Fruit fly (Drosophila melanogaster) whole organism, embryonic: ENCODE measurements around the gene CG42268.

Experiments used
- Aef1 ChIP-seq: fragments of 200-800 bp; sonication (Bioruptor generic); IDR thresholded peaks from 3 replicates; pipeline ENCODE4 v1.3.6; 2022; ENCODE audit warnings: missing biosample characterization, missing genetic modification characterization
- Asciz ChIP-seq: fragments of 200-800 bp; sonication (Bioruptor generic); optimal IDR thresholded peaks from 2 replicates; lab custom pipeline; 2017; ENCODE audit warnings: missing biosample characterization, mild to moderate bottlenecking, missing genetic modification characterization, missing genetic modification reagents
- Awh ChIP-seq: fragments of 200-800 bp; sonication (Bioruptor generic); IDR thresholded peaks from 2 replicates; pipeline ENCODE4, ENCODE4 v1.3.6; 2022; ENCODE audit warnings: missing biosample characterization, missing genetic modification characterization
- CG10366 ChIP-seq: fragments of 200-800 bp; sonication (Bioruptor generic); IDR thresholded peaks from 2 replicates; pipeline ENCODE4 v1.3.6; 2022; ENCODE audit warnings: missing biosample characterization, missing genetic modification characterization
- CG10565 ChIP-seq: fragments of 200-800 bp; sonication (Bioruptor generic); optimal IDR thresholded peaks from 3 replicates; lab custom pipeline; 2016; ENCODE audit warnings: missing biosample characterization, mild to moderate bottlenecking, missing genetic modification characterization
- CG11085 ChIP-seq: fragments of 200-800 bp; sonication (Bioruptor generic); IDR thresholded peaks from 2 replicates; pipeline ENCODE4 v1.3.6; 2022; ENCODE audit warnings: missing biosample characterization, missing genetic modification characterization
- CG11398 ChIP-seq: fragments of 200-800 bp; sonication (Bioruptor generic); optimal IDR thresholded peaks from 2 replicates; lab custom pipeline; 2016; ENCODE audit warnings: missing biosample characterization, missing genetic modification characterization
- CG11560 ChIP-seq: fragments of 200-800 bp; sonication (Bioruptor generic); IDR thresholded peaks from 3 replicates; pipeline ENCODE4 v1.3.6; 2022; ENCODE audit warnings: missing biosample characterization, missing genetic modification characterization
- CG11723 ChIP-seq: fragments of 200-800 bp; sonication (Bioruptor generic); optimal IDR thresholded peaks from 2 replicates; lab custom pipeline; 2017; ENCODE audit warnings: missing biosample characterization, mild to moderate bottlenecking, missing genetic modification characterization
- CG12659 ChIP-seq: fragments of 200-800 bp; sonication (Bioruptor generic); optimal IDR thresholded peaks from 3 replicates; lab custom pipeline; 2017; ENCODE audit warnings: mild to moderate bottlenecking, missing biosample characterization, missing genetic modification reagents, missing genetic modification characterization
- CG13123 ChIP-seq: fragments of 200-800 bp; sonication (Bioruptor generic); optimal IDR thresholded peaks from 2 replicates; lab custom pipeline; 2016; ENCODE audit warnings: missing biosample characterization, missing genetic modification characterization
- CG13894 ChIP-seq: fragments of 200-800 bp; sonication (Bioruptor generic); optimal IDR thresholded peaks from 3 replicates; lab custom pipeline; 2018; ENCODE audit warnings: missing biosample characterization, mild to moderate bottlenecking, missing genetic modification characterization, moderate library complexity
- CG15073 ChIP-seq: fragments of 200-800 bp; sonication (Bioruptor generic); optimal IDR thresholded peaks from 2 replicates; lab custom pipeline; 2016; ENCODE audit warnings: missing biosample characterization, missing genetic modification characterization
- CG1603 ChIP-seq: fragments of 200-800 bp; sonication (Bioruptor generic); optimal IDR thresholded peaks from 2 replicates; lab custom pipeline; 2019; ENCODE audit warnings: missing biosample characterization, mild to moderate bottlenecking, missing genetic modification characterization, moderate library complexity
- CG17612 ChIP-seq: fragments of 200-800 bp; sonication (Bioruptor generic); IDR thresholded peaks from 2 replicates; pipeline ENCODE4 v1.3.6; 2022; ENCODE audit warnings: missing biosample characterization, missing genetic modification characterization
- CG18476 ChIP-seq: fragments of 200-800 bp; sonication (Bioruptor generic); optimal IDR thresholded peaks from 2 replicates; lab custom pipeline; 2016; ENCODE audit warnings: missing biosample characterization, mild to moderate bottlenecking, missing genetic modification characterization
- CG30431 ChIP-seq: fragments of 200-800 bp; sonication (Bioruptor generic); optimal IDR thresholded peaks from 2 replicates; lab custom pipeline; 2017; ENCODE audit warnings: missing biosample characterization, missing genetic modification characterization
- CG3163 ChIP-seq: fragments of 200-800 bp; sonication (Bioruptor generic); optimal IDR thresholded peaks from 3 replicates; lab custom pipeline; 2016; ENCODE audit warnings: missing biosample characterization, missing genetic modification characterization
- CG4707 ChIP-seq: fragments of 200-800 bp; sonication (Bioruptor generic); optimal IDR thresholded peaks from 2 replicates; lab custom pipeline; 2018; ENCODE audit warnings: missing biosample characterization, mild to moderate bottlenecking, missing genetic modification characterization, moderate library complexity
- CG4820 ChIP-seq: fragments of 200-800 bp; sonication (Bioruptor generic); optimal IDR thresholded peaks from 3 replicates; lab custom pipeline; 2016; ENCODE audit warnings: missing biosample characterization, missing genetic modification characterization
- CG5245 ChIP-seq: fragments of 200-800 bp; sonication (Bioruptor generic); optimal IDR thresholded peaks from 3 replicates; lab custom pipeline; 2016; ENCODE audit warnings: missing biosample characterization, missing genetic modification characterization
- CG6272 ChIP-seq: fragments of 200-800 bp; sonication (Bioruptor generic); IDR thresholded peaks from 2 replicates; pipeline ENCODE4 v1.3.6; 2022; ENCODE audit warnings: missing biosample characterization, missing genetic modification characterization
- CG7928 ChIP-seq: fragments of 200-800 bp; sonication (Bioruptor generic); optimal IDR thresholded peaks from 2 replicates; lab custom pipeline; 2017; ENCODE audit warnings: missing biosample characterization, mild to moderate bottlenecking, missing genetic modification characterization
- CG7987 ChIP-seq: fragments of 200-800 bp; sonication (Bioruptor generic); optimal IDR thresholded peaks from 2 replicates; lab custom pipeline; 2018; ENCODE audit warnings: missing biosample characterization, mild to moderate bottlenecking, missing genetic modification characterization, moderate library complexity
- CG9215 ChIP-seq: fragments of 200-800 bp; sonication (Bioruptor generic); IDR thresholded peaks from 2 replicates; pipeline ENCODE4 v1.3.6; 2022; ENCODE audit warnings: missing biosample characterization, missing genetic modification characterization
- CG9727 ChIP-seq: fragments of 200-800 bp; sonication (Bioruptor generic); optimal IDR thresholded peaks from 3 replicates; lab custom pipeline; 2017; ENCODE audit warnings: missing biosample characterization, mild to moderate bottlenecking, missing genetic modification characterization
- CG9876 ChIP-seq: fragments of 200-800 bp; sonication (Bioruptor generic); optimal IDR thresholded peaks from 2 replicates; lab custom pipeline; 2016; ENCODE audit warnings: missing biosample characterization, missing genetic modification characterization
- CHES-1-like ChIP-seq: fragments of 200-800 bp; sonication (Bioruptor generic); optimal IDR thresholded peaks from 2 replicates; lab custom pipeline; 2016; ENCODE audit warnings: missing biosample characterization, missing genetic modification characterization
- Chrac-16 ChIP-seq: fragments of 200-800 bp; sonication (Bioruptor generic); optimal IDR thresholded peaks from 3 replicates; lab custom pipeline; 2016; ENCODE audit warnings: missing biosample characterization, missing genetic modification characterization
- Dp ChIP-seq: fragments of 200-800 bp; sonication (Bioruptor generic); optimal IDR thresholded peaks from 2 replicates; lab custom pipeline; 2018; ENCODE audit warnings: missing biosample characterization, mild to moderate bottlenecking, missing genetic modification characterization, moderate library complexity
- GATAe ChIP-seq: fragments of 200-800 bp; sonication (Bioruptor generic); conservative IDR thresholded peaks from 2 replicates; pipeline ENCODE4 v1.3.6; 2022; ENCODE audit warnings: missing biosample characterization, missing genetic modification characterization
- Lpt ChIP-seq: fragments of >200 bp; optimal IDR thresholded peaks from 2 replicates; lab custom pipeline; 2018; ENCODE audit warnings: missing biosample characterization, missing genetic modification characterization
- MESR4 ChIP-seq: fragments of 200-800 bp; sonication (Bioruptor generic); optimal IDR thresholded peaks from 2 replicates; lab custom pipeline; 2018; ENCODE audit warnings: missing biosample characterization, mild to moderate bottlenecking, missing genetic modification characterization, moderate library complexity
- NC2β ChIP-seq: fragments of 200-800 bp; sonication (Bioruptor generic); optimal IDR thresholded peaks from 2 replicates; lab custom pipeline; 2016; ENCODE audit warnings: missing biosample characterization, missing genetic modification characterization
- NFAT ChIP-seq: fragments of 200-800 bp; sonication (Bioruptor generic); IDR thresholded peaks from 2 replicates; pipeline ENCODE4 v1.3.6; 2022; ENCODE audit warnings: missing biosample characterization, missing genetic modification characterization
- Nf-YB ChIP-seq: fragments of 200-800 bp; sonication (Bioruptor generic); optimal IDR thresholded peaks from 3 replicates; lab custom pipeline; 2019; ENCODE audit warnings: missing biosample characterization, mild to moderate bottlenecking, missing genetic modification characterization, moderate library complexity
- Opbp ChIP-seq: fragments of 200-800 bp; sonication (Bioruptor generic); IDR thresholded peaks from 3 replicates; pipeline ENCODE4 v1.3.6; 2022; ENCODE audit warnings: missing biosample characterization, missing genetic modification characterization; ENCODE audit not compliant: partially characterized antibody
- Rx ChIP-seq: fragments of 200-800 bp; sonication (Bioruptor generic); IDR thresholded peaks from 2 replicates; pipeline ENCODE4 v1.3.6; 2022; ENCODE audit warnings: missing biosample characterization, missing genetic modification characterization
- Six4 ChIP-seq: fragments of 200-800 bp; sonication (Bioruptor generic); optimal IDR thresholded peaks from 2 replicates; lab custom pipeline; 2016; ENCODE audit warnings: missing biosample characterization, missing genetic modification characterization
- Tbp ChIP-seq: fragments of >200 bp; optimal IDR thresholded peaks from 2 replicates; lab custom pipeline; 2018; ENCODE audit warnings: missing biosample characterization, missing genetic modification characterization
- ash1 ChIP-seq: fragments of 200-800 bp; sonication (Bioruptor generic); optimal IDR thresholded peaks from 2 replicates; lab custom pipeline; 2018; ENCODE audit warnings: missing biosample characterization, mild to moderate bottlenecking, missing genetic modification characterization
- btn ChIP-seq: fragments of 200-800 bp; sonication (Bioruptor generic); optimal IDR thresholded peaks from 2 replicates; lab custom pipeline; 2016; ENCODE audit warnings: missing biosample characterization, missing genetic modification characterization
- cad ChIP-seq: fragments of >200 bp; optimal IDR thresholded peaks from 2 replicates; lab custom pipeline; 2017; ENCODE audit warnings: missing biosample characterization, missing genetic modification characterization
- chinmo ChIP-seq: fragments of 200-800 bp; sonication (Bioruptor generic); IDR thresholded peaks from 4 replicates; pipeline ENCODE4 v1.3.6; 2022; ENCODE audit warnings: missing biosample characterization, missing genetic modification characterization; ENCODE audit not compliant: partially characterized antibody
- maf-S ChIP-seq: fragments of 200-800 bp; sonication (Bioruptor generic); optimal IDR thresholded peaks from 2 replicates; lab custom pipeline; 2016; ENCODE audit warnings: missing biosample characterization, missing genetic modification characterization
- mirr ChIP-seq: fragments of 200-800 bp; sonication (Bioruptor generic); optimal IDR thresholded peaks from 3 replicates; lab custom pipeline; 2018; ENCODE audit warnings: missing biosample characterization, mild to moderate bottlenecking, missing genetic modification characterization
- odd ChIP-seq: fragments of 200-800 bp; sonication (Bioruptor generic); optimal IDR thresholded peaks from 2 replicates; lab custom pipeline; 2017; ENCODE audit warnings: missing biosample characterization, mild to moderate bottlenecking, missing genetic modification characterization
- onecut ChIP-seq: fragments of 200-800 bp; sonication (Bioruptor generic); IDR thresholded peaks from 2 replicates; pipeline ENCODE4 v1.3.6; 2022; ENCODE audit warnings: missing biosample characterization, missing genetic modification characterization
- scrt ChIP-seq: fragments of 200-800 bp; sonication (Bioruptor generic); optimal IDR thresholded peaks from 2 replicates; lab custom pipeline; 2018; ENCODE audit warnings: missing biosample characterization, mild to moderate bottlenecking, missing genetic modification characterization, moderate library complexity
- sisA ChIP-seq: fragments of 200-800 bp; sonication (Bioruptor generic); IDR thresholded peaks from 2 replicates; pipeline ENCODE4 v1.3.6; 2022; ENCODE audit warnings: missing biosample characterization, missing genetic modification characterization
- sqz ChIP-seq: fragments of 200-800 bp; sonication (Bioruptor generic); optimal IDR thresholded peaks from 3 replicates; lab custom pipeline; 2018; ENCODE audit warnings: missing biosample characterization, mild to moderate bottlenecking, missing genetic modification characterization
- sug ChIP-seq: fragments of 200-800 bp; optimal IDR thresholded peaks from 2 replicates; lab custom pipeline; 2019; ENCODE audit warnings: missing biosample characterization, mild to moderate bottlenecking, missing genetic modification characterization, moderate library complexity

CG42268 gene

DNA sequence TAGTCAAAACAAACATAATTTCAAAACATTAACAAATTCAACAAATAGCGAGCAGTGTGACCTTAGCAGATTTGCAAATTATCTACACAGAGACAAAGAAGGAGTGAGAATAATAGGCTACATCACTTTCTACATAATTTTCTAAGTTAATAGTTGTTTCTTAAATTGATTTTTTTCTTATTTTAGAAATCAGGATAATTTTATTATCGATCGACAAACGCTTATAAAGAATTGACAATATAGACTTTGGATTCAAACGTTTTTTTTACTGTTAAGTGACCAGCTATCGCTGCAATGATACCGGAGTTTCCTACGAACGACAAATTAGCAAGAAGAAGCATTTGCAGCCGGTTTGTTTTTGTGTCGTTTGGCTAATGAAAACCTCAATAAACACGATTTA lies 37.1 kb downstream of the CG42268 start, which contains the start of the genes nbs and defl (continued):
- TF ChIP-seq chinmo (GFP tag; lab: Robert Waterston, UW) (no peak), CG7987 (no peak), CG3163 (peak; percentile 6), Opbp (peak; percentile 42; the same call in 1 of the 3 replicates), CG7928 (GFP tag; lab: Kevin White, UChicago) (no peak), onecut (GFP tag; lab: Robert Waterston, UW) (no peak), sqz (GFP tag; lab: Kevin White, UChicago) (no peak), CG11085 (GFP tag; lab: Robert Waterston, UW) (peak; percentile 49; the same call in 1 of the 2 replicates), MESR4 (peak; percentile 24), CG12659 (peak; percentile 74), CG4707 (GFP tag; lab: Kevin White, UChicago) (no peak), CG6272 (GFP tag; lab: Robert Waterston, UW) (peak; percentile 83), CG9215 (GFP tag; lab: Robert Waterston, UW) (peak; percentile 81), GATAe (GFP tag; lab: Robert Waterston, UW) (peak; percentile 73), Lpt (no peak), CG18476 (GFP tag; lab: Kevin White, UChicago) (peak; percentile 60), CG30431 (GFP tag; lab: Kevin White, UChicago) (no peak), Chrac-16 (GFP tag; lab: Kevin White, UChicago) (peak; percentile 70), sisA (GFP tag; lab: Robert Waterston, UW) (peak; percentile 78), ash1 (GFP tag; lab: Kevin White, UChicago) (no peak), CG15073 (no peak), CG10366 (GFP tag; lab: Robert Waterston, UW) (peak; percentile 67), sug (peak; percentile 74), cad (GFP tag; lab: Kevin White, UChicago) (no peak), mirr (GFP tag; lab: Kevin White, UChicago) (peak; percentile 27), NFAT (peak; percentile 67; the same call in 1 of the 2 replicates), Aef1 (GFP tag; lab: Robert Waterston, UW) (peak; percentile 74), Asciz (GFP tag; lab: Kevin White, UChicago) (no peak), btn (no peak), maf-S (GFP tag; lab: Kevin White, UChicago) (peak; percentile 32), CG11398 (GFP tag; lab: Kevin White, UChicago) (no peak), CG9727 (GFP tag; lab: Kevin White, UChicago) (peak; percentile 44), CHES-1-like (GFP tag; lab: Kevin White, UChicago) (peak; percentile 76), CG9876 (GFP tag; lab: Kevin White, UChicago) (peak; percentile 55), Six4 (GFP tag; lab: Kevin White, UChicago) (peak; percentile 12), NC2β (peak; percentile 31), CG11723 (GFP tag; lab: Kevin White, UChicago) (no peak), CG4820 (GFP tag; lab: Kevin White, UChicago) (peak; percentile 55), CG13894 (tag; lab: Kevin White, UChicago) (no peak), CG1603 (tag; lab: Kevin White, UChicago) (no peak), CG11560 (tag; lab: Robert Waterston, UW) (no peak), Dp (GFP tag; lab: Kevin White, UChicago) (peak; percentile 33), Nf-YB (GFP tag; lab: Kevin White, UChicago) (no peak), scrt (GFP tag; lab: Kevin White, UChicago) (peak; percentile 60), CG17612 (GFP tag; lab: Robert Waterston, UW) (no peak), CG13123 (peak; percentile 46), Tbp (GFP tag; lab: Kevin White, UChicago) (no peak), CG5245 (GFP tag; lab: Kevin White, UChicago) (peak; percentile 32), Awh (GFP tag; lab: Robert Waterston, UW) (no peak; the same call in 1 of the 2 replicates), odd (GFP tag; lab: Kevin White, UChicago) (no peak), Rx (GFP tag; lab: Robert Waterston, UW) (peak; percentile 56; the same call in 1 of the 2 replicates), CG10565 (GFP tag; lab: Kevin White, UChicago) (no peak)
